Fruit fly (Drosophila melanogaster) whole organism, wandering third instar larva: ENCODE measurements around the gene CG43255.

Experiments
- Dfd ChIP-seq: fragments of >200 bp; optimal IDR thresholded peaks from 2 replicates; lab custom pipeline; 2017; ENCODE audit warnings: missing biosample characterization, missing genetic modification characterization
- Dif ChIP-seq: fragments of 200-275, 200-300 bp; sonication (Bioruptor generic); optimal IDR thresholded peaks from 2 replicates; lab custom pipeline; 2018; ENCODE audit warnings: missing biosample characterization, missing genetic modification characterization; ENCODE audit not compliant: partially characterized antibody
- Hnf4 ChIP-seq: fragments of 200-800 bp; sonication (Bioruptor generic); optimal IDR thresholded peaks from 2 replicates; lab custom pipeline; 2016; ENCODE audit warnings: missing biosample characterization, mild to moderate bottlenecking, missing genetic modification characterization
- Hr78 ChIP-seq: fragments of >200 bp; optimal IDR thresholded peaks from 2 replicates; lab custom pipeline; 2017; ENCODE audit warnings: missing biosample characterization, missing genetic modification characterization
- Jra ChIP-seq: sonication (Bioruptor generic); optimal IDR thresholded peaks from 2 replicates; lab custom pipeline; 2016; ENCODE audit warnings: missing biosample characterization, missing genetic modification characterization
- Mio ChIP-seq: sonication (Bioruptor generic); optimal IDR thresholded peaks from 2 replicates; lab custom pipeline; 2016; ENCODE audit warnings: missing biosample characterization, missing genetic modification characterization
- Myc ChIP-seq: fragments of >200 bp; optimal IDR thresholded peaks from 2 replicates; lab custom pipeline; 2017
- OdsH ChIP-seq: fragments of 200-800 bp; sonication (Bioruptor generic); optimal IDR thresholded peaks from 2 replicates; lab custom pipeline; 2016; ENCODE audit warnings: missing biosample characterization, mild to moderate bottlenecking, missing genetic modification characterization
- dl ChIP-seq, 2 experiments: fragments of 175-275, 200-275 bp in 1 of 2; fragments of 200-275 bp in 1 of 2; sonication (Bioruptor generic); optimal IDR thresholded peaks; lab custom pipeline; 2018; ENCODE audit warnings: mild to moderate bottlenecking in 2 of 2, missing biosample characterization in 2 of 2, missing genetic modification characterization in 2 of 2, moderate library complexity in 2 of 2; ENCODE audit not compliant: partially characterized antibody in 2 of 2, insufficient read depth in 1 of 2
- ey ChIP-seq: fragments of 200-800 bp; sonication (Bioruptor generic); optimal IDR thresholded peaks from 2 replicates; lab custom pipeline; 2016; ENCODE audit warnings: missing biosample characterization, missing genetic modification characterization
- h ChIP-seq: fragments of 200-800 bp; sonication (Bioruptor generic); optimal IDR thresholded peaks from 3 replicates; lab custom pipeline; 2016; ENCODE audit warnings: missing biosample characterization, mild to moderate bottlenecking, missing genetic modification characterization
- pan ChIP-seq: fragments of >200 bp; optimal IDR thresholded peaks from 2 replicates; lab custom pipeline; 2017
- usp ChIP-seq: fragments of >200 bp; optimal IDR thresholded peaks from 2 replicates; lab custom pipeline; 2017; ENCODE audit warnings: missing biosample characterization, missing genetic modification characterization

dm6 chrX:8885177-8885576, 38.6 kb upstream of the CG43255 start:
- TF ChIP-seq pan (lab: Kevin White, UChicago) (no peak), dl (GFP tag; optimal IDR thresholded peaks at IDR 0.05; lab: Kevin White, UChicago; ENCODE audit: insufficient read depth in 1 of 2, partially characterized antibody in 2 of 2) (no peak), Hnf4 (GFP tag; lab: Kevin White, UChicago) (no peak), Dif (no peak), Hr78 (no peak), OdsH (GFP tag; lab: Kevin White, UChicago) (no peak), Mio (GFP tag; lab: Kevin White, UChicago) (no peak), Jra (no peak), usp (GFP tag; lab: Kevin White, UChicago) (no peak), Dfd (GFP tag; lab: Kevin White, UChicago) (no peak), Myc (lab: Kevin White, UChicago) (no peak), h (GFP tag; lab: Kevin White, UChicago) (no peak), ey (GFP tag; lab: Kevin White, UChicago) (no peak)
